Fruit fly (Drosophila melanogaster): ENCODE measurements around the gene CG14374.

DNA sequence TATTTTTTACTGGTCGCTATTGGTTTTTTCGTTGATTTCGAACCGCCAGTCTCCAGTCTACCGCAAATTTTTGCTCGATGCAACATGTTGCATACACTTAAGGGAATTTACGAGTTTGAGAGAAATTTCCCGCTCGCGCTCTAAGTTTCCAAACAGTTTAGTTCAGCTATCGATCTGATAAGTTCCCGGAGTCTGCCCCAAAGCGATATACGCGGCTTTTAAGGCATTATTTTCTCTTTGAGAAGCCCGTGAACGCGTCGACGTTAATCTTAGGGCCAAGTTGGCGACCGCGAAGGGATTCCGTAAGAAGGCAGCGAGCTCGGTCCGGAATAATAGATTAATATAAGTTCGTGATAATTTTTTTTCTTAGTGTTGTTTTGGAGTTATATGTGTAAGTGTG lies 22.0 kb downstream of the CG14374 start:
- TF ChIP-seq toe (GFP tag; optimal IDR thresholded peaks at IDR 0.05) = no peak
- no peak for TF ChIP-seq CG1620 (GFP tag; optimal IDR thresholded peaks at IDR 0.05)
- TF ChIP-seq tj (GFP tag; optimal IDR thresholded peaks at IDR 0.05) = no peak
- TF ChIP-seq kay (GFP tag; ENCODE audit: borderline replicate concordance) = no peak
- no peak for TF ChIP-seq cic (GFP tag; optimal IDR thresholded peaks at IDR 0.05)
- TF ChIP-seq CG12768 (GFP tag; optimal IDR thresholded peaks at IDR 0.05) = no peak
- TF ChIP-seq CG33017 (tag; optimal IDR thresholded peaks at IDR 0.05) = no peak
- TF ChIP-seq pad (GFP tag; optimal IDR thresholded peaks at IDR 0.05) = no peak
- no peak for TF ChIP-seq Hr96 (GFP tag; optimal IDR thresholded peaks at IDR 0.05)
- TF ChIP-seq ovo (GFP tag; optimal IDR thresholded peaks at IDR 0.05) = no peak
- no peak for TF ChIP-seq CG5204 (GFP tag; optimal IDR thresholded peaks at IDR 0.05)
- TF ChIP-seq CG11617 (GFP tag; optimal IDR thresholded peaks at IDR 0.05) = no peak
- no peak for TF ChIP-seq Mnt (GFP tag; optimal IDR thresholded peaks at IDR 0.05)

All from whole organism, adult.